Fruit fly (Drosophila melanogaster) whole organism, prepupa: ENCODE data around the gene fd96Cb.

Experiments
- CG10631 ChIP-seq: fragments of 200-800 bp; sonication (Bioruptor generic); optimal IDR thresholded peaks from 2 replicates; lab custom pipeline; 2016; ENCODE audit warnings: missing biosample characterization, missing genetic modification characterization
- CG11902 ChIP-seq: fragments of 200-800 bp; sonication (Bioruptor generic); optimal IDR thresholded peaks from 3 replicates; lab custom pipeline; 2016; ENCODE audit warnings: missing biosample characterization, missing genetic modification characterization
- CG15336 ChIP-seq: fragments of 200-800 bp; sonication (Bioruptor generic); IDR thresholded peaks from 2 replicates; pipeline ENCODE4 v1.3.6; 2022; ENCODE audit warnings: missing biosample characterization, missing genetic modification characterization
- CG1621 ChIP-seq: fragments of 200-800 bp; sonication (Bioruptor generic); optimal IDR thresholded peaks from 3 replicates; lab custom pipeline; 2018; ENCODE audit warnings: missing biosample characterization, mild to moderate bottlenecking, missing genetic modification characterization
- CG16779 ChIP-seq: fragments of 200-800 bp; sonication (Bioruptor generic); optimal IDR thresholded peaks from 3 replicates; lab custom pipeline; 2017; ENCODE audit warnings: missing biosample characterization, mild to moderate bottlenecking, missing genetic modification characterization
- CG3032 ChIP-seq: fragments of 200-800 bp; optimal IDR thresholded peaks from 2 replicates; lab custom pipeline; 2019; ENCODE audit warnings: missing biosample characterization, mild to moderate bottlenecking, missing genetic modification characterization, moderate library complexity
- CG31627 ChIP-seq: fragments of 200-800 bp; sonication (Bioruptor generic); optimal IDR thresholded peaks from 3 replicates; lab custom pipeline; 2016; ENCODE audit warnings: missing biosample characterization, missing genetic modification characterization
- CG32006 ChIP-seq: fragments of 200-800 bp; sonication (Bioruptor generic); optimal IDR thresholded peaks from 3 replicates; lab custom pipeline; 2017; ENCODE audit warnings: missing biosample characterization, mild to moderate bottlenecking, missing genetic modification characterization
- CG3919 ChIP-seq: fragments of 200-800 bp; sonication (Bioruptor generic); optimal IDR thresholded peaks from 3 replicates; lab custom pipeline; 2016; ENCODE audit warnings: missing biosample characterization, missing genetic modification characterization
- CG4318 ChIP-seq: fragments of 200-800 bp; sonication (Bioruptor generic); optimal IDR thresholded peaks from 3 replicates; lab custom pipeline; 2017; ENCODE audit warnings: missing biosample characterization, mild to moderate bottlenecking, missing genetic modification characterization
- CG6276 ChIP-seq: fragments of 200-800 bp; sonication (Bioruptor generic); optimal IDR thresholded peaks from 2 replicates; lab custom pipeline; 2017; ENCODE audit warnings: missing biosample characterization, mild to moderate bottlenecking, missing genetic modification characterization
- CG6792 ChIP-seq: fragments of 200-800 bp; sonication (Bioruptor generic); optimal IDR thresholded peaks from 3 replicates; lab custom pipeline; 2016; ENCODE audit warnings: missing biosample characterization, missing genetic modification characterization
- CG6808 ChIP-seq: fragments of 200-800 bp; sonication (Bioruptor generic); optimal IDR thresholded peaks from 3 replicates; lab custom pipeline; 2017; ENCODE audit warnings: missing biosample characterization, missing genetic modification characterization, mild to moderate bottlenecking, moderate library complexity, missing genetic modification reagents
- CG8119 ChIP-seq: fragments of 200-800 bp; sonication (Bioruptor generic); IDR thresholded peaks from 3 replicates; pipeline ENCODE4 v1.3.6; 2022; ENCODE audit warnings: missing biosample characterization, missing genetic modification characterization
- CG8319 ChIP-seq: fragments of 200-800 bp; sonication (Bioruptor generic); optimal IDR thresholded peaks from 3 replicates; lab custom pipeline; 2016; ENCODE audit warnings: missing biosample characterization, missing genetic modification characterization
- CG8632 ChIP-seq: fragments of 200-800 bp; sonication (Bioruptor generic); optimal IDR thresholded peaks from 3 replicates; lab custom pipeline; 2016; ENCODE audit warnings: missing biosample characterization, missing genetic modification characterization
- Eip75B ChIP-seq: fragments of 200-800 bp; sonication (Bioruptor generic); optimal IDR thresholded peaks from 3 replicates; lab custom pipeline; 2016; ENCODE audit warnings: missing biosample characterization, missing genetic modification characterization
- Eip93F ChIP-seq: fragments of 200-800 bp; sonication (Bioruptor generic); optimal IDR thresholded peaks from 2 replicates; lab custom pipeline; 2016; ENCODE audit warnings: missing biosample characterization, mild to moderate bottlenecking, missing genetic modification characterization
- Ets21C ChIP-seq: fragments of 200-800 bp; sonication (Bioruptor generic); optimal IDR thresholded peaks from 3 replicates; lab custom pipeline; 2016; ENCODE audit warnings: missing biosample characterization, missing genetic modification characterization
- Gug ChIP-seq: fragments of 200-800 bp; sonication (Bioruptor generic); IDR thresholded peaks from 2 replicates; pipeline ENCODE4 v1.3.6; 2022; ENCODE audit warnings: missing biosample characterization, missing genetic modification characterization
- Hr38 ChIP-seq: sonication (Bioruptor generic); optimal IDR thresholded peaks from 2 replicates; lab custom pipeline; 2016; ENCODE audit warnings: missing biosample characterization, missing genetic modification characterization
- Hr39 ChIP-seq: fragments of 200-800 bp; sonication (Bioruptor generic); optimal IDR thresholded peaks from 2 replicates; lab custom pipeline; 2016; ENCODE audit warnings: missing biosample characterization, missing genetic modification characterization
- Sox15 ChIP-seq: fragments of 200-800 bp; sonication (Bioruptor generic); optimal IDR thresholded peaks from 3 replicates; lab custom pipeline; 2016; ENCODE audit warnings: missing biosample characterization, missing genetic modification characterization
- achi ChIP-seq: fragments of 200-800 bp; sonication (Bioruptor generic); optimal IDR thresholded peaks from 3 replicates; lab custom pipeline; 2016; ENCODE audit warnings: missing biosample characterization, missing genetic modification characterization
- acj6 ChIP-seq: fragments of 200-800 bp; sonication (Bioruptor generic); optimal IDR thresholded peaks from 3 replicates; lab custom pipeline; 2016; ENCODE audit warnings: missing biosample characterization, missing genetic modification characterization
- cyc ChIP-seq: fragments of 200-800 bp; sonication (Bioruptor generic); optimal IDR thresholded peaks from 3 replicates; lab custom pipeline; 2016; ENCODE audit warnings: missing biosample characterization, missing genetic modification characterization
- dsx ChIP-seq: fragments of 200-800 bp; optimal IDR thresholded peaks from 3 replicates; lab custom pipeline; 2019; ENCODE audit warnings: missing biosample characterization, mild to moderate bottlenecking, missing genetic modification characterization, moderate library complexity; ENCODE audit not compliant: poor library complexity, severe bottlenecking
- eg ChIP-seq: fragments of 200-800 bp; sonication (Bioruptor generic); IDR thresholded peaks from 3 replicates; pipeline ENCODE4 v1.3.6; 2022; ENCODE audit warnings: missing biosample characterization, missing genetic modification characterization
- esn ChIP-seq: fragments of 200-800 bp; sonication (Bioruptor generic); optimal IDR thresholded peaks from 2 replicates; lab custom pipeline; 2016; ENCODE audit warnings: missing biosample characterization, mild to moderate bottlenecking, missing genetic modification characterization, moderate library complexity
- fkh ChIP-seq: fragments of 200-800 bp; sonication (Bioruptor generic); optimal IDR thresholded peaks from 3 replicates; lab custom pipeline; 2017; ENCODE audit warnings: missing biosample characterization, mild to moderate bottlenecking, missing genetic modification characterization, moderate library complexity
- lz ChIP-seq: fragments of 200-800 bp; sonication (Bioruptor generic); optimal IDR thresholded peaks from 3 replicates; lab custom pipeline; 2016; ENCODE audit warnings: missing biosample characterization, missing genetic modification characterization
- net ChIP-seq: fragments of 200-800 bp; sonication (Bioruptor generic); optimal IDR thresholded peaks from 3 replicates; lab custom pipeline; 2016; ENCODE audit warnings: missing biosample characterization, missing genetic modification characterization
- pdm3 ChIP-seq: fragments of 200-800 bp; sonication (Bioruptor generic); optimal IDR thresholded peaks from 3 replicates; lab custom pipeline; 2016; ENCODE audit warnings: missing biosample characterization, missing genetic modification characterization
- ss ChIP-seq, 2 experiments: fragments of 200-800 bp; sonication (Bioruptor generic); optimal IDR thresholded peaks; 2 replicates in 1 of 2; 3 replicates in 1 of 2; lab custom pipeline; 2017 to 2018; ENCODE audit warnings: mild to moderate bottlenecking in 2 of 2, missing biosample characterization in 2 of 2, missing genetic modification characterization in 2 of 2, moderate library complexity in 1 of 2
- vri ChIP-seq: fragments of 200-800 bp; sonication (Bioruptor generic); optimal IDR thresholded peaks from 3 replicates; lab custom pipeline; 2016; ENCODE audit warnings: missing biosample characterization, mild to moderate bottlenecking, missing genetic modification characterization

The fd96Cb gene

dm6 chr3R:25064907-25065841, 29.6 kb upstream of the fd96Cb start, which contains the start of the genes veli and PQBP1:
veli (minus strand) TSS chr3R:25065591.
PQBP1 (plus strand) TSS chr3R:25065791.
- TF ChIP-seq fkh (GFP tag; lab: Kevin White, UChicago) (peak; percentile 45), cyc (GFP tag; lab: Kevin White, UChicago) (no peak)

DNA sequence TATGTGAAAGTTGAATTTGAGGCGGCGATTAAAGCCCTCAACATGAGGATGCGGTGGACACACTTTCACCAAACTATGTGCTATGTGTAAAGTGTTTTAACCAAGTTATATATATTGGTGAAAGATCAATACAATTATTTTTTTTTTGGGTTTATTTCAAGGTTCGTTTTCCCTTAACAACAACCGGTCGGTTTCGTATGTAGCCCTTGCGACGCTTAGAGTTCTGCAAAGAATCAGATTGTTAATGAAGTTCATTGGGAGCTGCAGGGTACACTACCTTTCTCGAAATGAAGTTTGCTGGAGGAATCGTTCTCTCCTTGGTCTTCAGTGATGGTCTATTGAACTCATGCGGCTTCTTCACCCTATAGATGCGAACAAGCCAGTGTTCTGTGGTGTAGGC, 28.0 kb upstream of the fd96Cb start:
- TF ChIP-seq lz (GFP tag; lab: Kevin White, UChicago) = no peak
- no peak for TF ChIP-seq Hr39 (GFP tag; lab: Kevin White, UChicago)
- no peak for TF ChIP-seq eg (GFP tag; lab: Robert Waterston, UW)
- TF ChIP-seq pdm3 (GFP tag; lab: Kevin White, UChicago) = no peak
- no peak for TF ChIP-seq vri
- no peak for TF ChIP-seq cyc (GFP tag; lab: Kevin White, UChicago)

dm6 chr3R:25069569-25069968, 25.2 kb upstream of the fd96Cb start, which contains the start of the genes Stt3B and CG11839:
Stt3B (minus strand) TSS chr3R:25069637.
CG11839 (plus strand) TSS chr3R:25069927.
- TF ChIP-seq CG11902 = peak; percentile 32
- TF ChIP-seq fkh (GFP tag; lab: Kevin White, UChicago) = peak; percentile 64
- no peak for TF ChIP-seq Gug
- TF ChIP-seq ss (GFP tag; optimal IDR thresholded peaks at IDR 0.05; lab: Kevin White, UChicago) = no peak
- TF ChIP-seq CG10631 (GFP tag; lab: Kevin White, UChicago) = peak; percentile 72
- TF ChIP-seq CG6808 (GFP tag; lab: Kevin White, UChicago) = no peak
- TF ChIP-seq CG8119 (GFP tag; lab: Robert Waterston, UW) = no peak
- no peak for TF ChIP-seq CG6792 (GFP tag; lab: Kevin White, UChicago)
- TF ChIP-seq CG32006 (GFP tag; lab: Kevin White, UChicago) = no peak
- peak; percentile 43 for TF ChIP-seq CG8632 (GFP tag; lab: Kevin White, UChicago)
- TF ChIP-seq dsx (GFP tag; lab: Kevin White, UChicago) = no peak
- TF ChIP-seq CG8319 (GFP tag; lab: Kevin White, UChicago) = no peak
- TF ChIP-seq CG31627 (GFP tag; lab: Kevin White, UChicago) = peak; percentile 85
- peak; percentile 77 for TF ChIP-seq esn (GFP tag; lab: Kevin White, UChicago)
- TF ChIP-seq acj6 (GFP tag; lab: Kevin White, UChicago) = no peak
- no peak for TF ChIP-seq Eip93F (GFP tag; lab: Kevin White, UChicago)
- no peak for TF ChIP-seq CG3919
- TF ChIP-seq cyc (GFP tag; lab: Kevin White, UChicago) = peak; percentile 79
- peak; percentile 48; the same call in 1 of the 2 replicates for TF ChIP-seq CG15336 (GFP tag; lab: Robert Waterston, UW)
- peak; percentile 81 for TF ChIP-seq lz (GFP tag; lab: Kevin White, UChicago)
- no peak for TF ChIP-seq net (GFP tag; lab: Kevin White, UChicago)
- peak; percentile 73 for TF ChIP-seq CG1621 (tag; lab: Kevin White, UChicago)
- peak; percentile 67 for TF ChIP-seq CG3032
- peak; percentile 10 for TF ChIP-seq Hr38 (GFP tag; lab: Kevin White, UChicago)
- no peak for TF ChIP-seq Ets21C (GFP tag; lab: Kevin White, UChicago)
- TF ChIP-seq CG6276 (GFP tag; lab: Kevin White, UChicago) = no peak
- TF ChIP-seq Sox15 (GFP tag; lab: Kevin White, UChicago) = peak; percentile 42
- no peak for TF ChIP-seq achi (GFP tag; lab: Kevin White, UChicago)
- no peak for TF ChIP-seq Eip75B
- TF ChIP-seq CG4318 (GFP tag; lab: Kevin White, UChicago) = no peak
- TF ChIP-seq CG16779 (tag; lab: Kevin White, UChicago) = no peak
